Comparison of ENCODE assay signal across 1 fruit fly cellular context in genomic region chr3R:12960929-12961855, dm6.
TF ChIP-seq lines count a peak whose summit lies in the region.

TSS of gene Spc25 (plus strand) at chr3R:12961745.

TF ChIP-seq in whole organism, embryonic, 481 proteins besides CTCF, POLR2A, EP300 and RAD21 (continued from another document and continues in another):
- TF ChIP-seq ranshi (GFP tag; IDR thresholded peaks at IDR 0.05; lab: Robert Waterston, UW) (peak; percentile 66; the same call in 1 of the 2 replicates), mam (GFP tag; optimal IDR thresholded peaks at IDR 0.05; lab: Kevin White, UChicago) (peak; percentile 79), onecut (GFP tag; IDR thresholded peaks at IDR 0.05; lab: Robert Waterston, UW) (no peak; the same call in 1 of the 2 replicates), sima (GFP tag; optimal IDR thresholded peaks at IDR 0.05; lab: Kevin White, UChicago) (no peak), ase (GFP tag; IDR thresholded peaks at IDR 0.05; lab: Robert Waterston, UW) (no peak), lola (GFP tag; optimal IDR thresholded peaks at IDR 0.05; lab: Kevin White, UChicago) (no peak), wek (GFP tag; optimal IDR thresholded peaks at IDR 0.05; lab: Kevin White, UChicago) (no peak), scrt (GFP tag; optimal IDR thresholded peaks at IDR 0.05; lab: Kevin White, UChicago) (no peak), CG13775 (GFP tag; optimal IDR thresholded peaks at IDR 0.05; lab: Kevin White, UChicago) (peak; percentile 38), Awh (GFP tag; IDR thresholded peaks at IDR 0.05; lab: Robert Waterston, UW) (no peak), Atf3 (GFP tag; optimal IDR thresholded peaks at IDR 0.05; lab: Kevin White, UChicago) (peak; percentile 18), Hey (tag; optimal IDR thresholded peaks at IDR 0.05; lab: Kevin White, UChicago) (no peak), mld (GFP tag; IDR thresholded peaks at IDR 0.05; lab: Robert Waterston, UW; ENCODE audit: partially characterized antibody) (peak; percentile 86), CG12391 (tag; optimal IDR thresholded peaks at IDR 0.05; lab: Kevin White, UChicago) (peak; percentile 51), Oaz (GFP tag; IDR thresholded peaks at IDR 0.05; lab: Robert Waterston, UW) (no peak), Dp (GFP tag; optimal IDR thresholded peaks at IDR 0.05; lab: Kevin White, UChicago) (peak; percentile 76), rib (GFP tag; IDR thresholded peaks at IDR 0.05; lab: Robert Waterston, UW) (peak; percentile 88), CG1602 (GFP tag; optimal IDR thresholded peaks at IDR 0.05; lab: Kevin White, UChicago) (peak; percentile 12), wor (GFP tag; IDR thresholded peaks at IDR 0.05; lab: Robert Waterston, UW) (no peak), az2 (GFP tag; optimal IDR thresholded peaks at IDR 0.05; lab: Kevin White, UChicago) (peak; percentile 52), Hr39 (optimal IDR thresholded peaks at IDR 0.05; lab: Kevin White, UChicago) (no peak), slbo (GFP tag; IDR thresholded peaks at IDR 0.05; lab: Robert Waterston, UW) (peak; percentile 87), CG4730 (GFP tag; IDR thresholded peaks at IDR 0.05; lab: Robert Waterston, UW) (no peak), NFAT (GFP tag; IDR thresholded peaks at IDR 0.05; lab: Robert Waterston, UW) (peak; percentile 68), CG2199 (GFP tag; IDR thresholded peaks at IDR 0.05; lab: Robert Waterston, UW) (peak; percentile 60; the same call in 1 of the 3 replicates), CG7839 (tag; optimal IDR thresholded peaks at IDR 0.05; lab: Kevin White, UChicago) (no peak), knrl (GFP tag; IDR thresholded peaks at IDR 0.05; lab: Robert Waterston, UW; ENCODE audit: partially characterized antibody) (peak; percentile 95), nau (GFP tag; optimal IDR thresholded peaks at IDR 0.05; lab: Kevin White, UChicago) (no peak), dmrt99B (tag; optimal IDR thresholded peaks at IDR 0.05; lab: Kevin White, UChicago) (no peak), CG8765 (GFP tag; IDR thresholded peaks at IDR 0.05; lab: Robert Waterston, UW) (no peak), ab (GFP tag; optimal IDR thresholded peaks at IDR 0.05; lab: Kevin White, UChicago) (no peak), abd-A (tag; optimal IDR thresholded peaks at IDR 0.05; lab: Kevin White, UChicago) (no peak), CG17186 (GFP tag; optimal IDR thresholded peaks at IDR 0.05; lab: Kevin White, UChicago) (peak; percentile 14), Camta (GFP tag; optimal IDR thresholded peaks at IDR 0.05; lab: Kevin White, UChicago) (peak; percentile 42), D19B (GFP tag; optimal IDR thresholded peaks at IDR 0.05; lab: Kevin White, UChicago) (no peak), CG11085 (GFP tag; IDR thresholded peaks at IDR 0.05; lab: Robert Waterston, UW) (no peak), CG31224 (GFP tag; IDR thresholded peaks at IDR 0.05; lab: Robert Waterston, UW) (no peak), CG10431 (GFP tag; optimal IDR thresholded peaks at IDR 0.05; lab: Kevin White, UChicago) (no peak), CG7786 (GFP tag; optimal IDR thresholded peaks at IDR 0.05; lab: Kevin White, UChicago) (peak; percentile 37), sug (tag; optimal IDR thresholded peaks at IDR 0.05; lab: Kevin White, UChicago) (peak; percentile 26), Dip2 (GFP tag; IDR thresholded peaks at IDR 0.05; lab: Robert Waterston, UW) (no peak), CG11093 (GFP tag; IDR thresholded peaks at IDR 0.05; lab: Robert Waterston, UW) (no peak), HLH54F (GFP tag; optimal IDR thresholded peaks at IDR 0.05; lab: Kevin White, UChicago) (peak; percentile 76), gsb (GFP tag; IDR thresholded peaks at IDR 0.05; lab: Robert Waterston, UW) (no peak), CG12659 (GFP tag; optimal IDR thresholded peaks at IDR 0.05; lab: Kevin White, UChicago) (peak; percentile 45), CG17612 (GFP tag; IDR thresholded peaks at IDR 0.05; lab: Robert Waterston, UW) (peak; percentile 25; the same call in 1 of the 2 replicates), CG12155 (GFP tag; optimal IDR thresholded peaks at IDR 0.05; lab: Kevin White, UChicago) (peak; percentile 47), CG1233 (GFP tag; optimal IDR thresholded peaks at IDR 0.05; lab: Kevin White, UChicago) (no peak), CG13296 (GFP tag; optimal IDR thresholded peaks at IDR 0.05; lab: Kevin White, UChicago) (peak; percentile 18), lov (optimal IDR thresholded peaks at IDR 0.05; lab: Kevin White, UChicago) (no peak), lov (GFP tag; IDR thresholded peaks at IDR 0.05; lab: Robert Waterston, UW) (0 out of 3 replicates have a peak, but pooled peaks have one; percentile 32), Ravus (GFP tag; IDR thresholded peaks at IDR 0.05; lab: Robert Waterston, UW) (no peak), Ets65A (GFP tag; lab: Kevin White, UChicago) (peak; percentile 95), row (GFP tag; IDR thresholded peaks at IDR 0.05; lab: Robert Waterston, UW) (peak; percentile 73), twi (tag; optimal IDR thresholded peaks at IDR 0.05; lab: Kevin White, UChicago) (no peak), inv (GFP tag; IDR thresholded peaks at IDR 0.05; lab: Robert Waterston, UW; ENCODE audit: partially characterized antibody) (peak; percentile 89), Rfx (GFP tag; IDR thresholded peaks at IDR 0.05; lab: Robert Waterston, UW) (peak; percentile 75; the same call in 1 of the 2 replicates), CG2678 (tag; optimal IDR thresholded peaks at IDR 0.05; lab: Kevin White, UChicago) (peak; percentile 9), Usf (GFP tag; optimal IDR thresholded peaks at IDR 0.05; lab: Kevin White, UChicago) (no peak), fd102C (GFP tag; optimal IDR thresholded peaks at IDR 0.05; lab: Kevin White, UChicago) (no peak), CG10321 (GFP tag; IDR thresholded peaks at IDR 0.05; lab: Robert Waterston, UW) (no peak), gcm2 (GFP tag; optimal IDR thresholded peaks at IDR 0.05; lab: Kevin White, UChicago) (no peak), CG17359 (tag; optimal IDR thresholded peaks at IDR 0.05; lab: Kevin White, UChicago) (no peak), zen2 (GFP tag; IDR thresholded peaks at IDR 0.05; lab: Robert Waterston, UW; ENCODE audit: partially characterized antibody) (peak; percentile 87), CG32767 (GFP tag; IDR thresholded peaks at IDR 0.05; lab: Robert Waterston, UW) (no peak), Spps (tag; optimal IDR thresholded peaks at IDR 0.05; lab: Kevin White, UChicago) (no peak), CG8388 (GFP tag; optimal IDR thresholded peaks at IDR 0.05; lab: Kevin White, UChicago) (peak; percentile 22), CG6765 (GFP tag; optimal IDR thresholded peaks at IDR 0.05; lab: Kevin White, UChicago) (no peak), CG15696 (tag; optimal IDR thresholded peaks at IDR 0.05; lab: Kevin White, UChicago) (peak; percentile 7), kah (GFP tag; optimal IDR thresholded peaks at IDR 0.05; lab: Kevin White, UChicago) (no peak), CG12219 (GFP tag; optimal IDR thresholded peaks at IDR 0.05; lab: Kevin White, UChicago) (no peak), ewg (GFP tag; optimal IDR thresholded peaks at IDR 0.05; lab: Kevin White, UChicago) (no peak), CG4854 (GFP tag; optimal IDR thresholded peaks at IDR 0.05; lab: Kevin White, UChicago) (no peak), CG2875 (GFP tag; optimal IDR thresholded peaks at IDR 0.05; lab: Kevin White, UChicago) (no peak), CG2129 (GFP tag; IDR thresholded peaks at IDR 0.05; lab: Robert Waterston, UW; ENCODE audit: partially characterized antibody) (peak; percentile 76), zfh1 (GFP tag; IDR thresholded peaks at IDR 0.05; lab: Robert Waterston, UW) (peak; percentile 45; the same call in 2 of the 3 replicates), pum (GFP tag; optimal IDR thresholded peaks at IDR 0.05; lab: Kevin White, UChicago) (peak; percentile 66), crc (GFP tag; optimal IDR thresholded peaks at IDR 0.05; lab: Kevin White, UChicago) (no peak), crol (GFP tag; IDR thresholded peaks at IDR 0.05; lab: Robert Waterston, UW) (no peak), ttk (GFP tag; IDR thresholded peaks at IDR 0.05; lab: Robert Waterston, UW) (peak; percentile 41; the same call in 1 of the 2 replicates), CG30431 (GFP tag; optimal IDR thresholded peaks at IDR 0.05; lab: Kevin White, UChicago) (no peak), Hmx (GFP tag; optimal IDR thresholded peaks at IDR 0.05; lab: Kevin White, UChicago) (no peak), GATAe (GFP tag; conservative IDR thresholded peaks at IDR 0.05; lab: Robert Waterston, UW) (no peak), CG33213 (GFP tag; optimal IDR thresholded peaks at IDR 0.05; lab: Kevin White, UChicago) (peak; percentile 84), CG16815 (GFP tag; optimal IDR thresholded peaks at IDR 0.05; lab: Kevin White, UChicago) (no peak), gro (GFP tag; optimal IDR thresholded peaks at IDR 0.05; lab: Kevin White, UChicago) (no peak), C15 (GFP tag; IDR thresholded peaks at IDR 0.05; lab: Robert Waterston, UW) (no peak), CG8924 (tag; optimal IDR thresholded peaks at IDR 0.05; lab: Kevin White, UChicago) (no peak), schlank (tag; optimal IDR thresholded peaks at IDR 0.05; lab: Kevin White, UChicago) (no peak), CG17361 (GFP tag; IDR thresholded peaks at IDR 0.05; lab: Robert Waterston, UW) (no peak), CG10462 (GFP tag; optimal IDR thresholded peaks at IDR 0.05; lab: Kevin White, UChicago) (no peak), Dbx (GFP tag; IDR thresholded peaks at IDR 0.05; lab: Robert Waterston, UW) (peak; percentile 60; the same call in 2 of the 3 replicates), tio (GFP tag; optimal IDR thresholded peaks at IDR 0.05; lab: Kevin White, UChicago) (no peak), nom (GFP tag; optimal IDR thresholded peaks at IDR 0.05; lab: Kevin White, UChicago) (no peak), sens (GFP tag; lab: Kevin White, UChicago) (peak; percentile 91), vfl (GFP tag; optimal IDR thresholded peaks at IDR 0.05; lab: Kevin White, UChicago) (peak; percentile 67), CG30020 (tag; optimal IDR thresholded peaks at IDR 0.05; lab: Kevin White, UChicago) (peak; percentile 39), CG11560 (tag; IDR thresholded peaks at IDR 0.05; lab: Robert Waterston, UW) (no peak), gt (GFP tag; IDR thresholded peaks at IDR 0.05; lab: Robert Waterston, UW) (no peak), Sox100B (GFP tag; optimal IDR thresholded peaks at IDR 0.05; lab: Kevin White, UChicago) (no peak), CG32532 (GFP tag; IDR thresholded peaks at IDR 0.05; lab: Robert Waterston, UW) (peak; percentile 66), HLH4C (GFP tag; IDR thresholded peaks at IDR 0.05; lab: Robert Waterston, UW; ENCODE audit: partially characterized antibody) (peak; percentile 88), run (tag; optimal IDR thresholded peaks at IDR 0.05; lab: Kevin White, UChicago) (no peak), CG14860 (GFP tag; IDR thresholded peaks at IDR 0.05; lab: Robert Waterston, UW; ENCODE audit: partially characterized antibody) (peak; percentile 88), CG9876 (GFP tag; optimal IDR thresholded peaks at IDR 0.05; lab: Kevin White, UChicago) (peak; percentile 58), sens-2 (GFP tag; IDR thresholded peaks at IDR 0.05; lab: Robert Waterston, UW) (no peak), CG18619 (GFP tag; optimal IDR thresholded peaks at IDR 0.05; lab: Kevin White, UChicago) (no peak), CG6272 (GFP tag; IDR thresholded peaks at IDR 0.05; lab: Robert Waterston, UW) (peak; percentile 76), cato (GFP tag; optimal IDR thresholded peaks at IDR 0.05; lab: Kevin White, UChicago; ENCODE audit: borderline replicate concordance) (no peak), pita (GFP tag; optimal IDR thresholded peaks at IDR 0.05; lab: Kevin White, UChicago) (no peak), kni (GFP tag; optimal IDR thresholded peaks at IDR 0.05; lab: Kevin White, UChicago) (no peak), amos (GFP tag; IDR thresholded peaks at IDR 0.05; lab: Robert Waterston, UW; ENCODE audit: partially characterized antibody) (peak; percentile 96), CG3995 (GFP tag; optimal IDR thresholded peaks at IDR 0.05; lab: Kevin White, UChicago) (no peak), CG5953 (GFP tag; IDR thresholded peaks at IDR 0.05; lab: Robert Waterston, UW) (no peak), NfI (GFP tag; optimal IDR thresholded peaks at IDR 0.05; lab: Kevin White, UChicago) (no peak), pros (GFP tag; optimal IDR thresholded peaks at IDR 0.05; lab: Kevin White, UChicago) (no peak), bcd (GFP tag; optimal IDR thresholded peaks at IDR 0.05; lab: Kevin White, UChicago) (no peak), Side (GFP tag; optimal IDR thresholded peaks at IDR 0.05; lab: Kevin White, UChicago) (peak; percentile 67), Kr (GFP tag; optimal IDR thresholded peaks at IDR 0.05; lab: Kevin White, UChicago) (no peak), PHDP (tag; optimal IDR thresholded peaks at IDR 0.05; lab: Kevin White, UChicago) (peak; percentile 55), Dll (GFP tag; IDR thresholded peaks at IDR 0.05; lab: Robert Waterston, UW; ENCODE audit: partially characterized antibody) (peak; percentile 93), CG13123 (GFP tag; optimal IDR thresholded peaks at IDR 0.05; lab: Kevin White, UChicago) (no peak), croc (GFP tag; conservative IDR thresholded peaks at IDR 0.05; lab: Robert Waterston, UW) (no peak), Mrtf (GFP tag; IDR thresholded peaks at IDR 0.05; lab: Robert Waterston, UW) (no peak), CG11247 (GFP tag; IDR thresholded peaks at IDR 0.05; lab: Robert Waterston, UW) (no peak), Eip74EF (GFP tag; optimal IDR thresholded peaks at IDR 0.05; lab: Kevin White, UChicago) (no peak), dpn (GFP tag; optimal IDR thresholded peaks at IDR 0.05; lab: Kevin White, UChicago) (peak; percentile 67 to 68), CG9797 (GFP tag; optimal IDR thresholded peaks at IDR 0.05; lab: Kevin White, UChicago) (peak; percentile 49), oc (tag; optimal IDR thresholded peaks at IDR 0.05; lab: Kevin White, UChicago) (no peak), Vsx1 (GFP tag; optimal IDR thresholded peaks at IDR 0.05; lab: Kevin White, UChicago) (no peak), Taf1 (GFP tag; IDR thresholded peaks at IDR 0.05; lab: Robert Waterston, UW) (no peak), Sry-δ (GFP tag; optimal IDR thresholded peaks at IDR 0.05; lab: Kevin White, UChicago) (peak; percentile 100), Sox102F (GFP tag; optimal IDR thresholded peaks at IDR 0.05; lab: Kevin White, UChicago) (peak; percentile 10), sna (GFP tag; IDR thresholded peaks at IDR 0.05; lab: Robert Waterston, UW; ENCODE audit: partially characterized antibody) (peak; percentile 92), CHES-1-like (GFP tag; optimal IDR thresholded peaks at IDR 0.05; lab: Kevin White, UChicago) (peak; percentile 65)
